Fruit fly (Drosophila melanogaster): ENCODE data around the gene CG7945.

DNA sequence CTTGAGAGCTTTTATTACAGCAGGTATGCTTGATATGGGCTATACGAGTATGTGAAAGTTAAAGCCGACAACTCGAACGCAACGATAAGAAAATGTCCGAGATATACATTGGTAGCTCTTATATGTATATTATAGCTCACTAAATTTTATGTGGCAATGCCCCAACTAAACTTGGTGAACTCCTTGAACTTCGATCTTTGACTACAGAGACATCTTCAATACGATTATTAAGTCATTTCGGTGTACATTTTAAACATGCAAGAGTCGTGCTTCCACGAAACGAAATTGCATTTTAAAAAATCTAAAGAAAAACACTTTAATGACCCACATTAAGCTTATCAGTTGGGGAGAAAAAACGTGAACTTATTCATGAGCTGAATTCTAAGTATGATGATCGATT, 12.6 kb upstream of the CG7945 start:
- TF ChIP-seq Dll (optimal IDR thresholded peaks at IDR 0.05): no peak
- TF ChIP-seq psq (optimal IDR thresholded peaks at IDR 0.05): no peak
- TF ChIP-seq CG8478 (optimal IDR thresholded peaks at IDR 0.05): no peak
- no peak for TF ChIP-seq EcR (GFP tag; optimal IDR thresholded peaks at IDR 0.05)
- TF ChIP-seq usp (GFP tag; optimal IDR thresholded peaks at IDR 0.05): no peak

Data from whole organism.